Worm (Caenorhabditis elegans) whole organism, late embryonic: ENCODE data around the gene lgc-5.

Source experiments
- C38D4.7 ChIP-seq: fragments of 200-800 bp; sonication (Bioruptor generic); optimal IDR thresholded peaks from 2 replicates; lab custom pipeline; 2018; ENCODE audit warnings: mild to moderate bottlenecking, missing genetic modification characterization, moderate library complexity, missing compliant biosample characterization
- K02D7.2 ChIP-seq: sonication (generic microtip); optimal IDR thresholded peaks from 2 replicates; lab custom pipeline; 2017; ENCODE audit warnings: mild to moderate bottlenecking, missing genetic modification characterization, missing compliant biosample characterization
- K09A11.1 ChIP-seq: sonication (generic microtip); optimal IDR thresholded peaks from 2 replicates; lab custom pipeline; 2017; ENCODE audit warnings: antibody characterized with exemption, mild to moderate bottlenecking, missing genetic modification characterization, missing compliant biosample characterization; ENCODE audit not compliant: insufficient read depth
- T23F11.4 ChIP-seq: fragments of 200-800 bp; sonication (Bioruptor generic); optimal IDR thresholded peaks from 2 replicates; lab custom pipeline; 2018; ENCODE audit warnings: mild to moderate bottlenecking, missing genetic modification characterization, missing compliant biosample characterization
- Y22D7AL.16 ChIP-seq: sonication (generic microtip); optimal IDR thresholded peaks from 2 replicates; lab custom pipeline; 2016; ENCODE audit warnings: missing genetic modification characterization, missing compliant biosample characterization
- ceh-14 ChIP-seq: sonication (generic microtip); optimal IDR thresholded peaks from 2 replicates; lab custom pipeline; 2016; ENCODE audit warnings: missing genotype, missing genetic modification characterization, missing compliant biosample characterization
- ceh-19 ChIP-seq: fragments of 200-800 bp; sonication (Bioruptor generic); optimal IDR thresholded peaks from 2 replicates; lab custom pipeline; 2018; ENCODE audit warnings: mild to moderate bottlenecking, missing genetic modification characterization, missing compliant biosample characterization
- ceh-2 ChIP-seq: sonication (generic microtip); optimal IDR thresholded peaks from 2 replicates; lab custom pipeline; 2016; ENCODE audit warnings: missing genotype, missing genetic modification characterization, missing compliant biosample characterization
- ceh-22 ChIP-seq: sonication (generic microtip); optimal IDR thresholded peaks from 2 replicates; lab custom pipeline; 2017; ENCODE audit warnings: missing biosample characterization, missing genetic modification characterization
- ceh-24 ChIP-seq: sonication (generic microtip); optimal IDR thresholded peaks from 2 replicates; lab custom pipeline; 2016; ENCODE audit warnings: mild to moderate bottlenecking, missing genetic modification characterization, missing compliant biosample characterization
- ceh-30 ChIP-seq: fragments of 150-350 bp; optimal IDR thresholded peaks from 2 replicates; lab custom pipeline; 2014; ENCODE audit warnings: missing biosample characterization, missing genetic modification characterization
- ceh-34 ChIP-seq: sonication (generic microtip); optimal IDR thresholded peaks from 2 replicates; lab custom pipeline; 2016; ENCODE audit warnings: mild to moderate bottlenecking, missing genetic modification characterization, missing compliant biosample characterization
- ceh-45 ChIP-seq: fragments of 200-800 bp; sonication (Bioruptor generic); IDR thresholded peaks from 2 replicates; pipeline ENCODE4 v1.3.6; 2022; ENCODE audit warnings: missing genetic modification reagents, missing genetic modification characterization, missing compliant biosample characterization
- ceh-9 ChIP-seq: sonication (generic microtip); optimal IDR thresholded peaks from 2 replicates; lab custom pipeline; 2016; ENCODE audit warnings: mild to moderate bottlenecking, missing genetic modification characterization, inconsistent platforms, missing compliant biosample characterization
- fax-1 ChIP-seq: sonication (generic microtip); optimal IDR thresholded peaks from 2 replicates; lab custom pipeline; 2016; ENCODE audit warnings: missing genotype, missing genetic modification characterization, missing compliant biosample characterization
- fkh-10 ChIP-seq: fragments of 150-350 bp; optimal IDR thresholded peaks from 2 replicates; lab custom pipeline; 2014; ENCODE audit warnings: missing biosample characterization, missing genetic modification reagents, missing genetic modification characterization
- gmeb-2 ChIP-seq: sonication (generic microtip); optimal IDR thresholded peaks from 2 replicates; lab custom pipeline; 2016; ENCODE audit warnings: missing genetic modification characterization, inconsistent platforms, missing compliant biosample characterization
- hlh-15 ChIP-seq: sonication (generic microtip); optimal IDR thresholded peaks from 2 replicates; lab custom pipeline; 2016; ENCODE audit warnings: missing genetic modification characterization, missing compliant biosample characterization
- hlh-30 ChIP-seq: sonication (generic microtip); optimal IDR thresholded peaks from 2 replicates; lab custom pipeline; 2017; ENCODE audit warnings: antibody characterized with exemption, missing genetic modification characterization, missing compliant biosample characterization; ENCODE audit not compliant: insufficient read depth
- lim-6 ChIP-seq: sonication (generic microtip); optimal IDR thresholded peaks from 2 replicates; lab custom pipeline; 2016; ENCODE audit warnings: missing genetic modification characterization, missing compliant biosample characterization
- mec-3 ChIP-seq: sonication (generic microtip); optimal IDR thresholded peaks from 2 replicates; lab custom pipeline; 2016; ENCODE audit warnings: borderline replicate concordance, missing genetic modification characterization, missing compliant biosample characterization
- nhr-11 ChIP-seq: fragments of 150-350 bp; optimal IDR thresholded peaks from 2 replicates; lab custom pipeline; 2014; ENCODE audit warnings: missing biosample characterization, missing genetic modification characterization
- nhr-232 ChIP-seq: sonication (generic microtip); optimal IDR thresholded peaks from 2 replicates; lab custom pipeline; 2016; ENCODE audit warnings: missing genetic modification characterization, missing compliant biosample characterization
- npax-4 ChIP-seq: sonication (generic microtip); optimal IDR thresholded peaks from 2 replicates; lab custom pipeline; 2016; ENCODE audit warnings: missing genetic modification characterization, missing compliant biosample characterization
- odd-2 ChIP-seq: sonication (generic microtip); optimal IDR thresholded peaks from 2 replicates; lab custom pipeline; 2017; ENCODE audit warnings: antibody characterized with exemption, mild to moderate bottlenecking, missing genetic modification characterization, missing compliant biosample characterization
- pag-3 ChIP-seq: sonication (generic microtip); optimal IDR thresholded peaks from 2 replicates; lab custom pipeline; 2016; ENCODE audit warnings: missing compliant biosample characterization, missing genetic modification characterization, borderline replicate concordance
- pat-9 ChIP-seq: fragments of 200-800 bp; sonication (Bioruptor generic); optimal IDR thresholded peaks from 2 replicates; lab custom pipeline; 2018; ENCODE audit warnings: mild to moderate bottlenecking, missing genetic modification characterization, moderate library complexity, missing compliant biosample characterization
- pax-1 ChIP-seq: fragments of 150-350 bp; optimal IDR thresholded peaks from 2 replicates; lab custom pipeline; 2014; ENCODE audit warnings: missing biosample characterization, missing genetic modification characterization
- pha-2 ChIP-seq: sonication (generic microtip); optimal IDR thresholded peaks from 2 replicates; lab custom pipeline; 2017; ENCODE audit warnings: mild to moderate bottlenecking, missing genetic modification characterization, missing compliant biosample characterization
- pha-4 ChIP-seq: fragments of 150-350 bp; optimal IDR thresholded peaks from 2 replicates; lab custom pipeline; 2018; ENCODE audit warnings: missing biosample characterization, missing genetic modification reagents, missing genetic modification characterization
- pqm-1 ChIP-seq: sonication (generic microtip); optimal IDR thresholded peaks from 2 replicates; lab custom pipeline; 2016; ENCODE audit warnings: missing genetic modification characterization, missing compliant biosample characterization
- pros-1 ChIP-seq: fragments of 150-350 bp; optimal IDR thresholded peaks from 2 replicates; lab custom pipeline; 2014; ENCODE audit warnings: missing biosample characterization, missing genetic modification reagents, missing genetic modification characterization
- ref-2 ChIP-seq: sonication (generic microtip); optimal IDR thresholded peaks from 2 replicates; lab custom pipeline; 2016; ENCODE audit warnings: missing genetic modification characterization, missing compliant biosample characterization
- rnt-1 ChIP-seq: sonication (generic microtip); optimal IDR thresholded peaks from 2 replicates; lab custom pipeline; 2016; ENCODE audit warnings: missing genetic modification characterization, missing compliant biosample characterization
- sdc-2 ChIP-seq: sonication (generic microtip); optimal IDR thresholded peaks from 2 replicates; lab custom pipeline; 2016; ENCODE audit warnings: missing genotype, missing genetic modification characterization, missing compliant biosample characterization
- sox-2 ChIP-seq: fragments of 200-800 bp; sonication (Bioruptor generic); IDR thresholded peaks from 2 replicates; pipeline ENCODE4 v1.3.6; 2022; ENCODE audit warnings: missing genetic modification reagents, missing genetic modification characterization, missing compliant biosample characterization
- sox-4 ChIP-seq: sonication (generic microtip); optimal IDR thresholded peaks from 2 replicates; lab custom pipeline; 2017; ENCODE audit warnings: mild to moderate bottlenecking, missing genetic modification characterization, inconsistent platforms, missing compliant biosample characterization
- tbx-7 ChIP-seq: sonication (generic microtip); optimal IDR thresholded peaks from 2 replicates; lab custom pipeline; 2016; ENCODE audit warnings: missing genotype, missing genetic modification characterization, missing compliant biosample characterization
- unc-55 ChIP-seq: sonication (generic microtip); optimal IDR thresholded peaks from 2 replicates; lab custom pipeline; 2017; ENCODE audit warnings: missing biosample characterization, missing genetic modification reagents, missing genetic modification characterization
- ztf-16 ChIP-seq: sonication (generic microtip); optimal IDR thresholded peaks from 2 replicates; lab custom pipeline; 2017; ENCODE audit warnings: missing genetic modification characterization, missing compliant biosample characterization

lgc-5 gene

ce11 chrIV:8342385-8342784, at the start of gene lgc-5:
lgc-5 (plus strand) TSS chrIV:8342685.
- no peak for TF ChIP-seq lim-6 (tag; lab: Kevin White, UChicago)
- no peak for TF ChIP-seq pha-2 (tag; lab: Kevin White, UChicago)
- no peak for TF ChIP-seq nhr-232 (tag; lab: Kevin White, UChicago)
- no peak for TF ChIP-seq C38D4.7 (GFP tag; lab: Kevin White, UChicago)
- TF ChIP-seq sox-2 (GFP tag; lab: Robert Waterston, UW), result no peak
- TF ChIP-seq pax-1, result no peak
- TF ChIP-seq T23F11.4 (GFP tag; lab: Kevin White, UChicago), result no peak
- TF ChIP-seq ceh-2 (tag; lab: Kevin White, UChicago), result no peak

DNA sequence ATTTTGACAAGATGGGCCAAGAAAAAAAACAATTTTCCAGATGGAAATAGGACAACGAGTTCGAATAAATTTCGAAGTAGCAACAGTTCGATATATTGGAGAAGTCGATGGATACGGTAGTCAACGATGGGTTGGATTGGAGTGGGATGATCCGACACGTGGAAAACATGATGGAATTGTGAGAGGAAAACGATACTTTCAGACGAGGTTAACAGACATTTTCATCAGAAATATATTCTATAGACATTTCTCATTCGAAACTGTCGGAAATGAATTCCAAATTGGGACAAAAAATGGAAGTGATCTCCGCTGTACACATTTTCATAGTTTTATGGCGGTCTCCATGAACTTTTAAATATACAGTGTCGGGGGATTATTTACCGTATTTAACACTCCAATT, 47.8 kb upstream of the lgc-5 start, which contains the start of gene tbce-1:
TSS of gene tbce-1 (plus strand) at position 41 of the 400 bp plus-strand sequence.
- TF ChIP-seq mec-3 (tag; lab: Kevin White, UChicago) (no peak), fax-1 (tag; lab: Kevin White, UChicago) (no peak), npax-4 (tag; lab: Kevin White, UChicago) (no peak), pqm-1 (tag; lab: Kevin White, UChicago) (no peak), rnt-1 (tag; lab: Kevin White, UChicago) (no peak), hlh-15 (tag; lab: Kevin White, UChicago) (no peak), pag-3 (tag; lab: Kevin White, UChicago) (no peak), ceh-45 (no peak), C38D4.7 (GFP tag; lab: Kevin White, UChicago) (no peak), fkh-10 (GFP tag; lab: Kevin White, UChicago) (no peak), gmeb-2 (tag; lab: Kevin White, UChicago) (no peak), nhr-11 (tag; lab: Kevin White, UChicago) (no peak), sdc-2 (tag; lab: Kevin White, UChicago) (no peak), ceh-24 (tag; lab: Kevin White, UChicago) (no peak), ceh-19 (GFP tag; lab: Kevin White, UChicago) (no peak)
- TF ChIP-seq, all 69 proteins: peak for 0

- no peak for TF ChIP-seq ztf-16 (tag; lab: Kevin White, UChicago)
- TF ChIP-seq K02D7.2 (tag; lab: Kevin White, UChicago), result no peak
- TF ChIP-seq pag-3 (tag; lab: Kevin White, UChicago), result no peak
- TF ChIP-seq ref-2 (tag; lab: Kevin White, UChicago), result no peak
- no peak for TF ChIP-seq ceh-9 (tag; lab: Kevin White, UChicago)
- no peak for TF ChIP-seq pax-1
- TF ChIP-seq odd-2 (tag; lab: Kevin White, UChicago), result no peak
- no peak for TF ChIP-seq ceh-24 (tag; lab: Kevin White, UChicago)
- no peak for TF ChIP-seq ceh-2 (tag; lab: Kevin White, UChicago)
- TF ChIP-seq K09A11.1, result no peak
- TF ChIP-seq ceh-45, result no peak
- no peak for TF ChIP-seq fax-1 (tag; lab: Kevin White, UChicago)
- TF ChIP-seq sdc-2 (tag; lab: Kevin White, UChicago), result no peak
- TF ChIP-seq ceh-22 (tag; lab: Kevin White, UChicago), result no peak
These were observed 45.3 kb upstream of the lgc-5 start, which contains the start of gene nprl-3 for ce11 chrIV:8297192-8297591. nprl-3 (plus strand) TSS chrIV:8297492.

DNA sequence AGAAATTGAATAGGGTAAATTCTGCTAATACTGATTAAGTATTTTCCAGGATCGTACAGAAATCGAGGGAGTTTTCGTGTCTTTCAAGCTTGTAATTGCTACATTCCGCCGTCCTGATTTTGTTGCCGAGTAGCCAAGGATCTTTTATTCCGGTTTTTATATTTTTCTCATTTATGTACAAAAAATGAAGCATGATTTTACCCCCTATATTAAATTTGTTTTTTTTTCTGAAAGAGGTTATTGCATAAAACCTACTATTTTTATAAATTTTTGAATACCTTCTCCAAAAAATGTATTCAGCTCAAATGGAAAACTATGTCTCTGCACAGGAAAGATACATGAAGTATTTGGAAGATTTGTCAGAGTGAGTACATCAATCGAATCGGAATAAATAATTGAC, 42.8 kb upstream of the lgc-5 start, which contains the start of gene F35H10.6:
TSS of gene F35H10.6 (plus strand) at position 301 of the 400 bp plus-strand sequence.
- TF ChIP-seq sox-4 (tag; lab: Kevin White, UChicago) (no peak), ceh-14 (tag; lab: Kevin White, UChicago) (no peak), ceh-30 (tag; lab: Kevin White, UChicago) (no peak), ztf-16 (tag; lab: Kevin White, UChicago) (no peak), hlh-30 (no peak), pros-1 (tag; lab: Kevin White, UChicago) (no peak), pha-4 (tag; lab: Kevin White, UChicago) (no peak), ceh-34 (tag; lab: Kevin White, UChicago) (no peak), npax-4 (tag; lab: Kevin White, UChicago) (no peak), lim-6 (tag; lab: Kevin White, UChicago) (no peak), tbx-7 (tag; lab: Kevin White, UChicago) (no peak), unc-55 (GFP tag; lab: Kevin White, UChicago) (no peak), ceh-45 (no peak), pat-9 (tag; lab: Kevin White, UChicago) (no peak), Y22D7AL.16 (tag; lab: Kevin White, UChicago) (no peak), pax-1 (no peak), ceh-22 (tag; lab: Kevin White, UChicago) (no peak)
